Fruit fly (Drosophila melanogaster): ENCODE measurements around the gene fred.

The fred gene

DNA sequence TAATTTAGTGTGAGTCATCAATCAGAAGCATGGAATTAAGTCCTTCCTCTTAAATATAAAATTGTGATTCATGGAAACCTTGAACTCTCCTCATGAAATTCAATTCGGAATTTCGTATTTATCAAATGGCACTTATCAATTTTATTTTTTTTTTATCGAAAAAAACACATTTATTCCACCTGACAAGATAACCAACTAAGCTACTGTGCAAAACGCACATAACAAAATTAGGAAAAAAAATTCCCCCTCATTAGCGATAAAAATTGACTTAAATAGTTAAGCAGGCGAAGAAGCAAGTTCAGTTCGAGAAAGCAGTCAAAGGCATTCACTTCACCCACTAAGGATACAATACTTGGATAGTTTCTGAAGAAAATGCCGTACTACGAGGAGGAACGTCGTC, 14.2 kb upstream of the fred start, which contains the start of gene CG15423:
Gene CG15423 (plus strand): TSS at position 301 of the 400 bp plus-strand sequence.
- TF ChIP-seq rn (GFP tag; IDR thresholded peaks at IDR 0.05): no peak
- no peak for TF ChIP-seq CG32121 (GFP tag; IDR thresholded peaks at IDR 0.05)
- TF ChIP-seq EcR (GFP tag; optimal IDR thresholded peaks at IDR 0.05): no peak
- no peak for TF ChIP-seq CG12605 (GFP tag; IDR thresholded peaks at IDR 0.05)
- TF ChIP-seq CG4496 (GFP tag; IDR thresholded peaks at IDR 0.05): no peak
- no peak for TF ChIP-seq Pif1A (GFP tag; optimal IDR thresholded peaks at IDR 0.05)
- no peak for TF ChIP-seq D1 (tag; optimal IDR thresholded peaks at IDR 0.05)
- TF ChIP-seq gl (tag; optimal IDR thresholded peaks at IDR 0.05): no peak
- no peak for TF ChIP-seq CG8159 (tag; optimal IDR thresholded peaks at IDR 0.05)
- TF ChIP-seq fd96Ca (GFP tag; IDR thresholded peaks at IDR 0.05): no peak
- TF ChIP-seq CG8301 (tag; optimal IDR thresholded peaks at IDR 0.05): no peak
- TF ChIP-seq CG34367 (tag; optimal IDR thresholded peaks at IDR 0.05): no peak
- TF ChIP-seq CG13204 (GFP tag; optimal IDR thresholded peaks at IDR 0.05): no peak
- no peak for TF ChIP-seq Ets98B (GFP tag; IDR thresholded peaks at IDR 0.05)
- no peak for TF ChIP-seq CG17806 (tag; optimal IDR thresholded peaks at IDR 0.05)
- TF ChIP-seq CG15710 (tag; optimal IDR thresholded peaks at IDR 0.05): no peak
- no peak for TF ChIP-seq CG9948 (tag; optimal IDR thresholded peaks at IDR 0.05)
- no peak for TF ChIP-seq Pif1B (GFP tag; optimal IDR thresholded peaks at IDR 0.05)
- no peak for TF ChIP-seq CG10348 (GFP tag; IDR thresholded peaks at IDR 0.05)

DNA sequence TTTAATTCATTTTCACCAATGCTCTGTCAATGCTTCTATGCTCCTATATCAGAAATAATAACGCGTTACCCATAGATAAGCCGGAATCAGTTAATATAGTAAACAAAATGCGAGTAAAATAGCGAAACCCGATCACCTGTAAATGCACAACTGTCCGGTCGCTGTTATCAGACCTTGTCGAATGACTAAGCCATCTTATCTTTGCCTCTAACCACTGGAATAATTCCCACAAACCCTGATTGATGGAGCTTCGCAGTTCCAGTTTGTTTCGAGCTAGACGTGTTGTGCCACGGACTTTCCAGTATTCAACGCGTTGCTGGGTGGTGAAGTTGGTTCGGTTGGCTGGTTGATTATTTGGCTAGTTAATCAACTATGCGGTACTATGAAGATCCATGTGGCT, 13.2 kb upstream of the fred start, which contains the start of gene CG15422:
Gene CG15422 (plus strand): TSS at position 301 of the 400 bp plus-strand sequence.
- TF ChIP-seq D1 (tag; optimal IDR thresholded peaks at IDR 0.05) (no peak), CG12605 (GFP tag; IDR thresholded peaks at IDR 0.05) (no peak), CG13204 (GFP tag; optimal IDR thresholded peaks at IDR 0.05) (no peak), CG32121 (GFP tag; IDR thresholded peaks at IDR 0.05) (no peak), CG8301 (tag; optimal IDR thresholded peaks at IDR 0.05) (no peak), Snoo (tag; optimal IDR thresholded peaks at IDR 0.05) (no peak)

DNA sequence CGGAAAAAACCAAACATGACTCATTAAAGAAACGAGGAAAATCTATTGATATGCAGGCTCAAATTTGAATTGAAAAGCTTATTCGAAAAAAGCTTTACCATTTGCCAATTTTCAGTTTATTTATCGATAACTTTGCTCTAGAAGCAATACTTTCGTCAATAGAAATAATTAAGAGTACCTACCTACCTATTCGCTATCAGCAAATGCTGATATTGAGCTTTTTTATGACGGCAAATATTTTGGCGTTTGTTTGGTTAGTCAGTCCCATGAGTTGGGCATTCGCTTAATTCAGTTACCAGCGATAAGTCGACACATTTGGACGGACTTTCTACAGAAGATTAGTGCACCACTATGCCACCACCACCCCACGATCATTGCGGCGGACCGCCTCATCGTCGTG, 12.3 kb upstream of the fred start, which contains the start of gene CG34176:
Gene CG34176 (plus strand): TSS at position 301 of the 400 bp plus-strand sequence.
- TF ChIP-seq CG10348 (GFP tag; IDR thresholded peaks at IDR 0.05) (no peak), CG8301 (tag; optimal IDR thresholded peaks at IDR 0.05) (no peak), Pif1A (GFP tag; optimal IDR thresholded peaks at IDR 0.05) (no peak), Ets98B (GFP tag; IDR thresholded peaks at IDR 0.05) (no peak), CG13204 (GFP tag; optimal IDR thresholded peaks at IDR 0.05) (no peak), CG17806 (tag; optimal IDR thresholded peaks at IDR 0.05) (no peak), CG8159 (tag; optimal IDR thresholded peaks at IDR 0.05) (no peak), Pif1B (GFP tag; optimal IDR thresholded peaks at IDR 0.05) (no peak), CG4496 (GFP tag; IDR thresholded peaks at IDR 0.05) (no peak), CG32121 (GFP tag; IDR thresholded peaks at IDR 0.05) (no peak), CG15710 (tag; optimal IDR thresholded peaks at IDR 0.05) (no peak), rn (GFP tag; IDR thresholded peaks at IDR 0.05) (no peak), CG14655 (GFP tag; optimal IDR thresholded peaks at IDR 0.05) (no peak)

DNA sequence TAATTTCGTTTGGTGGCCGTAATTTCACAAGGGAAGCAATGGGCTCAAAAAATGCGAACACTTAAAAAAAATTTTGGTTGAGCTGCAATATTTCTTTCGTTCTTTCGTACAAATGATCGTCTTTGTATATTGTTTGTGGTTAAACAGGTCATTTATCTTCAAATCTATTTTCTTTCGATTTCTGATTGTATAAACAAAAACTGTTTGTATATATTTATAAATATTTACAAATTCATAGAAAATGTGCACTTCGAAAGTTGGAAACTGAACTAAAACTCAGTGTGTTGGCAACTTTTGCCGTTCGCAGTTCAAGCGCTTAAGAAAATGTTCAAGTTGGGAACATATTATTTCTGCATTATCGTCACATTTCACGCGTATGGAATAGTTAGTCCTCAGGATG, 8.2 kb upstream of the fred start, which contains the start of gene CG43797:
Gene CG43797 (plus strand): TSS at position 301 of the 400 bp plus-strand sequence.
- TF ChIP-seq D1 (tag; optimal IDR thresholded peaks at IDR 0.05): no peak
- no peak for TF ChIP-seq CG34367 (tag; optimal IDR thresholded peaks at IDR 0.05)
- TF ChIP-seq CG32121 (GFP tag; IDR thresholded peaks at IDR 0.05): no peak
- TF ChIP-seq Ets98B (GFP tag; IDR thresholded peaks at IDR 0.05): no peak
- TF ChIP-seq CG12605 (GFP tag; IDR thresholded peaks at IDR 0.05): no peak
- TF ChIP-seq CG13204 (GFP tag; optimal IDR thresholded peaks at IDR 0.05): no peak
- no peak for TF ChIP-seq CG9948 (tag; optimal IDR thresholded peaks at IDR 0.05)
- TF ChIP-seq fd96Ca (GFP tag; IDR thresholded peaks at IDR 0.05): no peak
- no peak for TF ChIP-seq Pif1B (GFP tag; optimal IDR thresholded peaks at IDR 0.05)
- TF ChIP-seq Pif1A (GFP tag; optimal IDR thresholded peaks at IDR 0.05): no peak

DNA sequence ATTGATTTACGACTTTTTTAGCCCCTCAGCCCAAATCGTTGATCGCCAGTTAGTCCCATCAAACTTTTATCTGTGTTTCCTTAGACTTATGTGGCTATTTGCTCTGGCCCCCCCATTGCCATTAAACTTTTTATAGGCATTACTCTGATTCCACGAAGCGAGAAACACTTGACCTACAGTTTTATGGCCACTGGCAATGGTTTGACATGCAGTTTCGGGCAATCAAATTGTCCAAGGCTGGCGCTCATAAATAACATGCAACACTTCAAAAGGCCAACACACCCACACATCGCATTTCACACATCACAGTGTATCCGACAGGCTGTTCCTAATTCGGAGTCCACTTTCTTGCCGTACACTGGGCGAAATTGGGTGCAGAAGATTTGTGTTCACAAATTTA, 23.2 kb downstream of the fred start:
- TF ChIP-seq CG15710 (tag; optimal IDR thresholded peaks at IDR 0.05) (no peak), Snoo (tag; optimal IDR thresholded peaks at IDR 0.05) (no peak), CG32121 (GFP tag; IDR thresholded peaks at IDR 0.05) (no peak), CG9948 (tag; optimal IDR thresholded peaks at IDR 0.05) (no peak), CG17806 (tag; optimal IDR thresholded peaks at IDR 0.05) (no peak), CG4496 (GFP tag; IDR thresholded peaks at IDR 0.05) (no peak), gl (tag; optimal IDR thresholded peaks at IDR 0.05) (no peak), Pif1B (GFP tag; optimal IDR thresholded peaks at IDR 0.05) (no peak), EcR (GFP tag; optimal IDR thresholded peaks at IDR 0.05) (no peak), CG13204 (GFP tag; optimal IDR thresholded peaks at IDR 0.05) (no peak)

DNA sequence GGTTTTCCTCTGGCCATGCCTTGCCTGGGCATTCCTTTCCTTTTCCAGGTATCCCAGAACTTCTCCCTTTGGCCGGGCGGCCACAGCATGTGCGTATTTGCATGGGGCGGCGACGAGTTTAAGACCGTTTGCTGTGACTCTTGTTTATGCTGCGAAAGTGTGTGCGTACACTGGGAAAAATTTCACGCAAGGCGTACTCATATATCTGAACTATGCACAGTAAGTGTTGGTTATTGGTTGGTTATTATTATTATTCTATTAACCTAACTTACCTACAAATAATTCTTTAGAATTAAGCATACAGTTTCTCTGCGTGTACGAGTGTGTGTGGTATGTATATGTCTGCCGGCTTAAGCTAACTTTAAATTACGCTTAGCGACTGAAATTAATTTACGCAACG, 49.4 kb downstream of the fred start:
- no peak for TF ChIP-seq CG12605 (GFP tag; IDR thresholded peaks at IDR 0.05)
- TF ChIP-seq CG4496 (GFP tag; IDR thresholded peaks at IDR 0.05): no peak
- TF ChIP-seq CG15710 (tag; optimal IDR thresholded peaks at IDR 0.05): no peak
- TF ChIP-seq CG8159 (tag; optimal IDR thresholded peaks at IDR 0.05): no peak
- no peak for TF ChIP-seq CG8301 (tag; optimal IDR thresholded peaks at IDR 0.05)
- no peak for TF ChIP-seq CG9948 (tag; optimal IDR thresholded peaks at IDR 0.05)
- TF ChIP-seq CG17806 (tag; optimal IDR thresholded peaks at IDR 0.05): no peak
- TF ChIP-seq fd96Ca (GFP tag; IDR thresholded peaks at IDR 0.05): no peak
- TF ChIP-seq Snoo (tag; optimal IDR thresholded peaks at IDR 0.05): no peak
- no peak for TF ChIP-seq EcR (GFP tag; optimal IDR thresholded peaks at IDR 0.05)
- no peak for TF ChIP-seq CG10348 (GFP tag; IDR thresholded peaks at IDR 0.05)
- no peak for TF ChIP-seq gl (tag; optimal IDR thresholded peaks at IDR 0.05)
- TF ChIP-seq CG14655 (GFP tag; optimal IDR thresholded peaks at IDR 0.05): no peak
- TF ChIP-seq Pif1B (GFP tag; optimal IDR thresholded peaks at IDR 0.05): no peak
- TF ChIP-seq Pif1A (GFP tag; optimal IDR thresholded peaks at IDR 0.05): no peak
- TF ChIP-seq rn (GFP tag; IDR thresholded peaks at IDR 0.05): no peak
